Fruit fly (Drosophila melanogaster): ENCODE measurements around the gene CG32262.
A peak's percentile ranks its signal among the peaks of the same experiment; 100 is the strongest.

The CG32262 gene

DNA sequence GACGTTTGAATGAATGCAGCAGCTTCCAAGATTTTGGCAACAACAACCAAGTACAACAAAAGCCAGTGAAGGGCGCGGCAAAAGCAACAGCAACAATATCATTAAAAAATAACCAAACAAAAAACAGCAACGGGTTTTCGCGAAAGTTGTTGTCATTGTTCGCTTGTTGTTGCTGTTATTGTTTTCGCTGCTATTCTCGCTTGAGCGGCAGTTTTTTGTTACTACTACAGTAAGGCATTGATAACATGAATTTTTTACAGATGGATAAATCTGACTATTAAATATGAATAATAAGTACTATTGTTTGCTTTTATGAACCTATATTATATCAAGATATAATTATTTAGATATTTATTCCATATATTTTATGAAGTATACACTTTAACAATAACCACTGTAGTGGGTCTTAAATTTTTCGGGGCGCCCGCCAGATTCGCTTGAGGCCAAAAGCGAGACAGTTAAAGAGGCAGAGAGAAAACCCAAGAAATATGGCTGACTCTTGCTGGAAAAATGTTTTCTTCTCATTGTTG lies 38.5 kb downstream of the CG32262 start (continued):
- TF ChIP-seq Hmx (GFP tag; optimal IDR thresholded peaks at IDR 0.05) (no peak), hth (optimal IDR thresholded peaks at IDR 0.05) (no peak), kah (GFP tag; optimal IDR thresholded peaks at IDR 0.05) (peak; percentile 29), CG13123 (GFP tag; optimal IDR thresholded peaks at IDR 0.05) (peak; percentile 45), CG18476 (GFP tag; optimal IDR thresholded peaks at IDR 0.05) (peak; percentile 19), CG3847 (GFP tag; IDR thresholded peaks at IDR 0.05) (peak; percentile 81), CG8281 (tag; optimal IDR thresholded peaks at IDR 0.05) (peak; percentile 25), CG1832 (GFP tag; optimal IDR thresholded peaks at IDR 0.05) (no peak), scrt (GFP tag; optimal IDR thresholded peaks at IDR 0.05) (peak; percentile 70), her (GFP tag; optimal IDR thresholded peaks at IDR 0.05) (no peak), YL-1 (GFP tag; optimal IDR thresholded peaks at IDR 0.05) (no peak), slp2 (GFP tag; optimal IDR thresholded peaks at IDR 0.05) (no peak), CG4282 (GFP tag; optimal IDR thresholded peaks at IDR 0.05) (no peak), fd102C (GFP tag; optimal IDR thresholded peaks at IDR 0.05) (no peak), Adf1 (GFP tag; IDR thresholded peaks at IDR 0.05) (peak; percentile 52), repo (GFP tag; optimal IDR thresholded peaks at IDR 0.05) (no peak), CG10462 (GFP tag; optimal IDR thresholded peaks at IDR 0.05) (no peak), B-H1 (GFP tag; IDR thresholded peaks at IDR 0.05) (peak; percentile 61), gem (tag; optimal IDR thresholded peaks at IDR 0.05) (peak; percentile 87), E2f2 (GFP tag; IDR thresholded peaks at IDR 0.05) (peak; percentile 55; the same call in 1 of the 2 replicates), Dip2 (GFP tag; IDR thresholded peaks at IDR 0.05) (no peak), CG4328 (GFP tag; optimal IDR thresholded peaks at IDR 0.05) (no peak), CG1602 (GFP tag; optimal IDR thresholded peaks at IDR 0.05) (peak; percentile 5), CG11093 (GFP tag; IDR thresholded peaks at IDR 0.05) (peak; percentile 73), CG4730 (GFP tag; IDR thresholded peaks at IDR 0.05) (peak; percentile 68), inv (GFP tag; IDR thresholded peaks at IDR 0.05; ENCODE audit: partially characterized antibody) (no peak), HLH54F (GFP tag; optimal IDR thresholded peaks at IDR 0.05) (no peak), h (optimal IDR thresholded peaks at IDR 0.05) (no peak), CG4820 (GFP tag; optimal IDR thresholded peaks at IDR 0.05) (no peak), disco-r (GFP tag; optimal IDR thresholded peaks at IDR 0.05) (no peak), wek (GFP tag; optimal IDR thresholded peaks at IDR 0.05) (no peak), Fer3 (tag; optimal IDR thresholded peaks at IDR 0.05) (peak; percentile 85), CG9609 (GFP tag; optimal IDR thresholded peaks at IDR 0.05) (no peak), jumu (GFP tag; optimal IDR thresholded peaks at IDR 0.05) (no peak), Ptx1 (GFP tag; IDR thresholded peaks at IDR 0.05) (peak; percentile 91), pzg (GFP tag; optimal IDR thresholded peaks at IDR 0.05) (no peak), CG32532 (GFP tag; IDR thresholded peaks at IDR 0.05) (peak; percentile 96), CG12769 (tag; optimal IDR thresholded peaks at IDR 0.05) (no peak), unc-4 (GFP tag; IDR thresholded peaks at IDR 0.05; ENCODE audit: partially characterized antibody) (no peak), CG8924 (tag; optimal IDR thresholded peaks at IDR 0.05) (peak; percentile 89), Scr (GFP tag; IDR thresholded peaks at IDR 0.05; ENCODE audit: partially characterized antibody) (no peak), nerfin-1 (tag; optimal IDR thresholded peaks at IDR 0.05) (peak; percentile 6), nmo (GFP tag; optimal IDR thresholded peaks at IDR 0.05) (peak; percentile 59), zf30C (GFP tag; optimal IDR thresholded peaks at IDR 0.05) (no peak), CG10147 (GFP tag; optimal IDR thresholded peaks at IDR 0.05) (peak; percentile 64), CG13775 (GFP tag; optimal IDR thresholded peaks at IDR 0.05) (peak; percentile 64), Doc2 (GFP tag; IDR thresholded peaks at IDR 0.05) (peak; percentile 24; the same call in 1 of the 2 replicates), Max (GFP tag; optimal IDR thresholded peaks at IDR 0.05) (peak; percentile 36), CG3281 (GFP tag; optimal IDR thresholded peaks at IDR 0.05) (peak; percentile 78)
